Fruit fly (Drosophila melanogaster) Kc167 (cell line): Measurements from ENCODE around the gene CG11262.

Experiments used
- Myc ChIP-seq: fragments of >200 bp; optimal IDR thresholded peaks from 2 replicates; lab custom pipeline; 2017; ENCODE audit warnings: missing external identifiers
- insv ChIP-seq: fragments of >200 bp; optimal IDR thresholded peaks from 3 replicates; lab custom pipeline; 2018; ENCODE audit warnings: missing external identifiers
- psq ChIP-seq: fragments of >200 bp; optimal IDR thresholded peaks from 2 replicates; lab custom pipeline; 2017; ENCODE audit warnings: missing external identifiers

DNA sequence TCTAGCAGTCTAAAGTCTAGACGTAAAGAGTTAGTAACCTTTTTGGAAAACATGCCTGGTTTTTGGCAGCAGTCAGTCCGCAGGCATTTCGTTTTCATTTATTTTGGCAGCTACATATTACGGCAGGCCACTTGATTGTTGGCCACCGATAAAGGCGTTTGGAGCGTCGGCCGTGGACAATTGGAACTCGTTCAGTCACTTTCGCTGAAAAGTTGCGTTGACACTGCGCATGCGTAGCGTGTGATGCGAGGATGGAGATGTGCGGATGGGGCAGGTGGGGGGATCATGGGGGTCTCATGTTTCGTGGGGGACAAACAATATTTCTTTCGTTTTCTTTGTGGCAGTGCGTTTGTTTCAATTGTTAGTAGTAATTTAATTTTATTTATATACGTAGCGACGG, 31.9 kb downstream of the CG11262 start:
- TF ChIP-seq insv (no peak), psq (lab: Kevin White, UChicago) (no peak), Myc (lab: Kevin White, UChicago) (no peak)
